Fruit fly (Drosophila melanogaster): ENCODE results near the gene CG34130.

Gene CG34130

DNA sequence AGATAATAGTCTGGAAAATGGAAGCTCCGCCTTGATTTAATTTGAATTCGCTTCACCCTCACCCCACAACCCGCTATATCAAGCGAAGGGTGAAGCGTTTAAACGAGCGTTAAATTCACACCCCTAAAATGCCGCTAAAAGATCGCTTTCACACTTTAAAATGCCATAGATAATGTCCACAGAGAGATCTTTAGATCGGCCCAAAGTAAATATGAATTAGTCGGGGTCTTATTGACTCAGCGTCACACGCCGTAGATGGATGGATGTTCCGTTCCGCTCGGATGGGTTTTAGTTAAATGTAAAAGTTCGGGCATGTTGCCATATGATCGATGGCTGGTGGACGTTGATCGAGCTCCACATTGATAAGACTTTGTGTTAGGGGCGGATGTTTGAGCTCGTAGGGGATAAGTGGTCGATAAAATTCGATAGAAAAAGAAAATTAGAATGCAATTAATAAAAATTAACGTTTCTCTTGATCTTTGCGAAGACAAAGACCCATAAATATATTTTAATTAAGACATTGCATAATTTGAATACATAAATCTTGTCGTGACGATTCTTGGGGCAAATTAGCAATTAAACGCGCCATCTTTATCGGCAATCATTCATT lies 38.4 kb upstream of the CG34130 start (continued):
- TF ChIP-seq insv (GFP tag; optimal IDR thresholded peaks at IDR 0.05) (peak; percentile 30 to 69), sisA (GFP tag; IDR thresholded peaks at IDR 0.05) (peak; percentile 47; the same call in 1 of the 2 replicates), CG7786 (GFP tag; optimal IDR thresholded peaks at IDR 0.05) (peak; percentile 87), pho (GFP tag; optimal IDR thresholded peaks at IDR 0.05) (peak; percentile 86), Lim3 (GFP tag; IDR thresholded peaks at IDR 0.05) (no peak), inv (GFP tag; IDR thresholded peaks at IDR 0.05; ENCODE audit: partially characterized antibody) (no peak), Fer3 (tag; optimal IDR thresholded peaks at IDR 0.05) (peak; percentile 91), CG10366 (GFP tag; IDR thresholded peaks at IDR 0.05) (peak; percentile 75), scrt (GFP tag; optimal IDR thresholded peaks at IDR 0.05) (peak; percentile 71), wek (GFP tag; optimal IDR thresholded peaks at IDR 0.05) (peak; percentile 92), gro (GFP tag; optimal IDR thresholded peaks at IDR 0.05) (peak; percentile 86), chm (GFP tag; IDR thresholded peaks at IDR 0.05) (peak; percentile 92; the same call in 1 of the 2 replicates), CG12942 (GFP tag; optimal IDR thresholded peaks at IDR 0.05) (peak; percentile 88), pb (GFP tag; optimal IDR thresholded peaks at IDR 0.05) (peak; percentile 71), az2 (GFP tag; optimal IDR thresholded peaks at IDR 0.05) (peak; percentile 21), gt (GFP tag; IDR thresholded peaks at IDR 0.05) (0 out of 2 replicates have a peak, but pooled peaks have one; percentile 33), Dek (tag; optimal IDR thresholded peaks at IDR 0.05) (peak; percentile 69), CG42726 (GFP tag; IDR thresholded peaks at IDR 0.05; ENCODE audit: partially characterized antibody) (no peak), peb (GFP tag; IDR thresholded peaks at IDR 0.05) (peak; percentile 72), chn (GFP tag; optimal IDR thresholded peaks at IDR 0.05) (peak; percentile 16), HLH4C (GFP tag; IDR thresholded peaks at IDR 0.05; ENCODE audit: partially characterized antibody) (no peak), ken (GFP tag; IDR thresholded peaks at IDR 0.05) (peak; percentile 77), zfh1 (GFP tag; IDR thresholded peaks at IDR 0.05) (peak; percentile 84), disco-r (GFP tag; optimal IDR thresholded peaks at IDR 0.05) (peak; percentile 79), CG9932 (GFP tag; IDR thresholded peaks at IDR 0.05) (peak; percentile 87), CG7372 (GFP tag; IDR thresholded peaks at IDR 0.05) (0 out of 2 replicates have a peak, but pooled peaks have one; percentile 55), CG10267 (tag; optimal IDR thresholded peaks at IDR 0.05) (no peak), CG14860 (GFP tag; IDR thresholded peaks at IDR 0.05; ENCODE audit: partially characterized antibody) (no peak), CG2120 (GFP tag; optimal IDR thresholded peaks at IDR 0.05) (peak; percentile 78), twi (tag; optimal IDR thresholded peaks at IDR 0.05) (peak; percentile 44), pum (GFP tag; optimal IDR thresholded peaks at IDR 0.05) (peak; percentile 60), chinmo (GFP tag; IDR thresholded peaks at IDR 0.05; ENCODE audit: partially characterized antibody) (no peak), Rx (GFP tag; IDR thresholded peaks at IDR 0.05) (peak; percentile 58), tio (GFP tag; optimal IDR thresholded peaks at IDR 0.05) (peak; percentile 83), vfl (GFP tag; optimal IDR thresholded peaks at IDR 0.05) (peak; percentile 67), CG9876 (GFP tag; optimal IDR thresholded peaks at IDR 0.05) (peak; percentile 85), slbo (GFP tag; IDR thresholded peaks at IDR 0.05) (peak; percentile 79), D19A (tag; optimal IDR thresholded peaks at IDR 0.05) (peak; percentile 58), ems (GFP tag; optimal IDR thresholded peaks at IDR 0.05) (peak; percentile 78), Ptx1 (GFP tag; IDR thresholded peaks at IDR 0.05) (peak; percentile 58), NK7.1 (GFP tag; optimal IDR thresholded peaks at IDR 0.05) (peak; percentile 91), CG2678 (tag; optimal IDR thresholded peaks at IDR 0.05) (peak; percentile 89), Hr39 (optimal IDR thresholded peaks at IDR 0.05) (no peak), cwo (GFP tag; optimal IDR thresholded peaks at IDR 0.05) (peak; percentile 78), CG18262 (tag; optimal IDR thresholded peaks at IDR 0.05) (peak; percentile 68), CG10565 (GFP tag; optimal IDR thresholded peaks at IDR 0.05) (peak; percentile 42), pzg (GFP tag; optimal IDR thresholded peaks at IDR 0.05) (no peak), tna (GFP tag; IDR thresholded peaks at IDR 0.05; ENCODE audit: partially characterized antibody) (no peak), z (GFP tag; IDR thresholded peaks at IDR 0.05) (peak; percentile 77; the same call in 2 of the 3 replicates), ci (GFP tag; IDR thresholded peaks at IDR 0.05) (peak; percentile 90)

All from whole organism, embryonic.